Fruit fly (Drosophila melanogaster) whole organism, embryonic: ENCODE data around the gene CG12594.

Source experiments
- CG11093 ChIP-seq: fragments of 200-800 bp; sonication (Bioruptor generic); IDR thresholded peaks from 3 replicates; pipeline ENCODE4 v1.3.6; 2022; ENCODE audit warnings: missing biosample characterization, missing genetic modification characterization
- CG32532 ChIP-seq: fragments of 200-800 bp; sonication (Bioruptor generic); IDR thresholded peaks from 2 replicates; pipeline ENCODE4 v1.3.6; 2022; ENCODE audit warnings: missing biosample characterization, missing genetic modification characterization
- pan ChIP-seq, 4 experiments: fragments of >200 bp in 3 of 4; fragments of 200-800 bp in 1 of 4; sonication (Bioruptor generic) in 1 of 4; optimal IDR thresholded peaks in 3 of 4; IDR thresholded peaks in 1 of 4; 2 replicates each; pipeline versions ENCODE4 v1.3.6 to Lab custom; 2017 to 2022; ENCODE audit warnings: missing biosample characterization in 2 of 4, missing genetic modification characterization in 2 of 4, mixed read lengths in 1 of 4
- pho ChIP-seq: fragments of 200-800 bp; sonication (Bioruptor generic); optimal IDR thresholded peaks from 2 replicates; lab custom pipeline; 2016; ENCODE audit warnings: missing biosample characterization, missing genetic modification characterization
- sisA ChIP-seq: fragments of 200-800 bp; sonication (Bioruptor generic); IDR thresholded peaks from 2 replicates; pipeline ENCODE4 v1.3.6; 2022; ENCODE audit warnings: missing biosample characterization, missing genetic modification characterization

DNA sequence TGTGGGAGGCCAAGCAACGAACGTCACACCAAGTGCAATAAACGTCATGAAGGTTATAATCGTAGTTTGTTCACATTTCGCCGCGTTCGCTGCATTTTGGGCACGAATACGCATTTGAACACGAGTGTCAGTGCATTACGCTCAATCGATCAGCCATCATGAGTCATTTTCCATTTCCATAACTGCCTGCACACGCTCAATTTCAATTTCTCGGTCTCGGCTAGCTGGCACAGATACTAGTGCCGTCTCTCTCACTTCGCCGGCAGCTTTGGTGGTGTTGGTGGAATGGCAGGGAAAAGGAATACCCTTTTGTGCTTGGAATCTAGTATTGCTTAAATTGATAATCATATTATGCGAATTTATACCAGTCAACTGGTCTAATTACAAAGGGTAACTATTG is 40.2 kb downstream of the CG12594 start:
- TF ChIP-seq pan (optimal IDR thresholded peaks at IDR 0.05; lab: Kevin White, UChicago) (no peak), pan (GFP tag; optimal IDR thresholded peaks at IDR 0.05 in 1 of 2, IDR thresholded peaks at IDR 0.05 in 1 of 2) (no peak), pho (no peak), sisA (GFP tag; lab: Robert Waterston, UW) (no peak), CG32532 (GFP tag; lab: Robert Waterston, UW) (no peak), CG11093 (no peak)
